Fruit fly (Drosophila melanogaster): ENCODE measurements around the gene Ptth.

The Ptth gene

dm6 chr2L:597771-598170 lies 21.1 kb upstream of the Ptth start:
- no peak for TF ChIP-seq bab1 (GFP tag; optimal IDR thresholded peaks at IDR 0.05)
- TF ChIP-seq tj (GFP tag; optimal IDR thresholded peaks at IDR 0.05), result no peak
- no peak for TF ChIP-seq cnc (optimal IDR thresholded peaks at IDR 0.05)
- TF ChIP-seq CG33017 (tag; optimal IDR thresholded peaks at IDR 0.05), result no peak
- no peak for TF ChIP-seq kay (GFP tag; ENCODE audit: borderline replicate concordance)
- no peak for TF ChIP-seq cic (GFP tag; optimal IDR thresholded peaks at IDR 0.05)
- no peak for TF ChIP-seq CG7045 (GFP tag; optimal IDR thresholded peaks at IDR 0.05)
- no peak for TF ChIP-seq pad (GFP tag; optimal IDR thresholded peaks at IDR 0.05)
- no peak for TF ChIP-seq Mnt (GFP tag; optimal IDR thresholded peaks at IDR 0.05)
- TF ChIP-seq CG14711 (tag; optimal IDR thresholded peaks at IDR 0.05), result no peak
- no peak for TF ChIP-seq CG1620 (GFP tag; optimal IDR thresholded peaks at IDR 0.05)
- TF ChIP-seq Clk (GFP tag; optimal IDR thresholded peaks at IDR 0.05), result no peak
- no peak for TF ChIP-seq CG7101 (tag; optimal IDR thresholded peaks at IDR 0.05)
- TF ChIP-seq CG5204 (GFP tag; optimal IDR thresholded peaks at IDR 0.05), result no peak
- no peak for TF ChIP-seq Hr96 (GFP tag; optimal IDR thresholded peaks at IDR 0.05)

dm6 chr2L:594635-595384 lies 18.1 kb upstream of the Ptth start, which contains the start of gene Gsc:
Gene Gsc, minus strand, starts transcription at chr2L:594685.
- TF ChIP-seq CG14711 (tag; optimal IDR thresholded peaks at IDR 0.05) (no peak), ovo (GFP tag; optimal IDR thresholded peaks at IDR 0.05) (no peak), CG7101 (tag; optimal IDR thresholded peaks at IDR 0.05) (no peak), Hr96 (GFP tag; optimal IDR thresholded peaks at IDR 0.05) (no peak), cnc (optimal IDR thresholded peaks at IDR 0.05) (no peak), CG7045 (GFP tag; optimal IDR thresholded peaks at IDR 0.05) (no peak), CG5204 (GFP tag; optimal IDR thresholded peaks at IDR 0.05) (no peak), bab1 (GFP tag; optimal IDR thresholded peaks at IDR 0.05) (no peak), CG33017 (tag; optimal IDR thresholded peaks at IDR 0.05) (no peak), cic (GFP tag; optimal IDR thresholded peaks at IDR 0.05) (no peak), Clk (GFP tag; optimal IDR thresholded peaks at IDR 0.05) (no peak), CG12768 (GFP tag; optimal IDR thresholded peaks at IDR 0.05) (no peak), tj (GFP tag; optimal IDR thresholded peaks at IDR 0.05) (no peak), Crg-1 (GFP tag; optimal IDR thresholded peaks at IDR 0.05) (no peak), CG11617 (GFP tag; optimal IDR thresholded peaks at IDR 0.05) (no peak), pad (GFP tag; optimal IDR thresholded peaks at IDR 0.05) (no peak), toe (GFP tag; optimal IDR thresholded peaks at IDR 0.05) (no peak), CG1620 (GFP tag; optimal IDR thresholded peaks at IDR 0.05) (no peak)

- TF ChIP-seq pad (GFP tag; optimal IDR thresholded peaks at IDR 0.05) (no peak), tj (GFP tag; optimal IDR thresholded peaks at IDR 0.05) (no peak), CG12768 (GFP tag; optimal IDR thresholded peaks at IDR 0.05) (no peak), CG5204 (GFP tag; optimal IDR thresholded peaks at IDR 0.05) (no peak), kay (GFP tag; ENCODE audit: borderline replicate concordance) (no peak), Mnt (GFP tag; optimal IDR thresholded peaks at IDR 0.05) (no peak), CG7045 (GFP tag; optimal IDR thresholded peaks at IDR 0.05) (no peak), CG33017 (tag; optimal IDR thresholded peaks at IDR 0.05) (no peak), Hr96 (GFP tag; optimal IDR thresholded peaks at IDR 0.05) (no peak), Clk (GFP tag; optimal IDR thresholded peaks at IDR 0.05) (no peak), CG1620 (GFP tag; optimal IDR thresholded peaks at IDR 0.05) (no peak), cnc (optimal IDR thresholded peaks at IDR 0.05) (no peak), ovo (GFP tag; optimal IDR thresholded peaks at IDR 0.05) (no peak), cic (GFP tag; optimal IDR thresholded peaks at IDR 0.05) (no peak)
These were observed 17.4 kb upstream of the Ptth start for dm6 chr2L:594048-594447.

dm6 chr2L:591511-591910 lies 14.8 kb upstream of the Ptth start:
- no peak for TF ChIP-seq cic (GFP tag; optimal IDR thresholded peaks at IDR 0.05)
- TF ChIP-seq CG33017 (tag; optimal IDR thresholded peaks at IDR 0.05), result no peak
- TF ChIP-seq CG14711 (tag; optimal IDR thresholded peaks at IDR 0.05), result no peak
- TF ChIP-seq cnc (optimal IDR thresholded peaks at IDR 0.05), result no peak
- TF ChIP-seq Clk (GFP tag; optimal IDR thresholded peaks at IDR 0.05), result no peak
- no peak for TF ChIP-seq pad (GFP tag; optimal IDR thresholded peaks at IDR 0.05)
- no peak for TF ChIP-seq CG7045 (GFP tag; optimal IDR thresholded peaks at IDR 0.05)
- TF ChIP-seq toe (GFP tag; optimal IDR thresholded peaks at IDR 0.05), result no peak

dm6 chr2L:585268-585667 lies 8.6 kb upstream of the Ptth start:
- TF ChIP-seq CG1620 (GFP tag; optimal IDR thresholded peaks at IDR 0.05), result no peak
- TF ChIP-seq Crg-1 (GFP tag; optimal IDR thresholded peaks at IDR 0.05), result no peak
- no peak for TF ChIP-seq toe (GFP tag; optimal IDR thresholded peaks at IDR 0.05)
- TF ChIP-seq CG12768 (GFP tag; optimal IDR thresholded peaks at IDR 0.05), result no peak
- TF ChIP-seq kay (GFP tag; ENCODE audit: borderline replicate concordance), result no peak
- no peak for TF ChIP-seq CG5204 (GFP tag; optimal IDR thresholded peaks at IDR 0.05)
- TF ChIP-seq cnc (optimal IDR thresholded peaks at IDR 0.05), result no peak
- no peak for TF ChIP-seq Hr96 (GFP tag; optimal IDR thresholded peaks at IDR 0.05)
- no peak for TF ChIP-seq CG11617 (GFP tag; optimal IDR thresholded peaks at IDR 0.05)
- no peak for TF ChIP-seq Clk (GFP tag; optimal IDR thresholded peaks at IDR 0.05)
- no peak for TF ChIP-seq ovo (GFP tag; optimal IDR thresholded peaks at IDR 0.05)
- no peak for TF ChIP-seq tj (GFP tag; optimal IDR thresholded peaks at IDR 0.05)
- TF ChIP-seq Mnt (GFP tag; optimal IDR thresholded peaks at IDR 0.05), result no peak
- no peak for TF ChIP-seq CG33017 (tag; optimal IDR thresholded peaks at IDR 0.05)
- TF ChIP-seq cic (GFP tag; optimal IDR thresholded peaks at IDR 0.05), result no peak
- no peak for TF ChIP-seq CG7045 (GFP tag; optimal IDR thresholded peaks at IDR 0.05)
- TF ChIP-seq bab1 (GFP tag; optimal IDR thresholded peaks at IDR 0.05), result no peak
- TF ChIP-seq pad (GFP tag; optimal IDR thresholded peaks at IDR 0.05), result no peak
- TF ChIP-seq CG7101 (tag; optimal IDR thresholded peaks at IDR 0.05), result no peak
- no peak for TF ChIP-seq CG14711 (tag; optimal IDR thresholded peaks at IDR 0.05)

- TF ChIP-seq CG7101 (tag; optimal IDR thresholded peaks at IDR 0.05), result no peak
- no peak for TF ChIP-seq Hr96 (GFP tag; optimal IDR thresholded peaks at IDR 0.05)
- no peak for TF ChIP-seq Mnt (GFP tag; optimal IDR thresholded peaks at IDR 0.05)
- no peak for TF ChIP-seq cnc (optimal IDR thresholded peaks at IDR 0.05)
- TF ChIP-seq CG1620 (GFP tag; optimal IDR thresholded peaks at IDR 0.05), result no peak
- TF ChIP-seq ovo (GFP tag; optimal IDR thresholded peaks at IDR 0.05), result no peak
These were observed 490 bp upstream of the Ptth start, which contains the start of gene Pph13 for dm6 chr2L:577186-577585. Gene Pph13, plus strand, starts transcription at chr2L:577486.

Measured in whole organism, adult.